Fruit fly (Drosophila melanogaster) whole organism, embryonic: ENCODE data around the gene eIF4E6.
A peak's percentile ranks its signal among the peaks of the same experiment; 100 is the strongest.

Experiments
- Ada2b ChIP-seq: fragments of 200-800 bp; sonication (Bioruptor generic); IDR thresholded peaks from 2 replicates; pipeline ENCODE4 v1.3.6; 2022; ENCODE audit warnings: missing biosample characterization, missing genetic modification characterization
- Atf6 ChIP-seq: fragments of 200-800 bp; sonication (Bioruptor generic); IDR thresholded peaks from 2 replicates; pipeline ENCODE4 v1.3.6; 2022; ENCODE audit warnings: missing biosample characterization, missing genetic modification characterization
- Bdp1 ChIP-seq: fragments of 200-800 bp; sonication (Bioruptor generic); optimal IDR thresholded peaks from 3 replicates; lab custom pipeline; 2016; ENCODE audit warnings: missing biosample characterization, missing genetic modification characterization
- CG12219 ChIP-seq: fragments of 200-800 bp; sonication (Bioruptor generic); optimal IDR thresholded peaks from 3 replicates; lab custom pipeline; 2018; ENCODE audit warnings: missing biosample characterization, mild to moderate bottlenecking, missing genetic modification characterization
- CG1529 ChIP-seq: fragments of 200-800 bp; sonication (Bioruptor generic); optimal IDR thresholded peaks from 3 replicates; lab custom pipeline; 2018; ENCODE audit warnings: missing biosample characterization, missing genetic modification characterization
- CG15696 ChIP-seq: fragments of 200-800 bp; sonication (Bioruptor generic); optimal IDR thresholded peaks from 2 replicates; lab custom pipeline; 2019; ENCODE audit warnings: missing biosample characterization, mild to moderate bottlenecking, missing genetic modification characterization, moderate library complexity
- CG16863 ChIP-seq: fragments of 200-800 bp; sonication (Bioruptor generic); optimal IDR thresholded peaks from 3 replicates; lab custom pipeline; 2016; ENCODE audit warnings: missing biosample characterization, missing genetic modification characterization
- CG2202 ChIP-seq: fragments of 200-800 bp; sonication (Bioruptor generic); optimal IDR thresholded peaks from 2 replicates; lab custom pipeline; 2018; ENCODE audit warnings: missing biosample characterization, mild to moderate bottlenecking, missing genetic modification characterization
- CG2875 ChIP-seq: fragments of 200-800 bp; sonication (Bioruptor generic); optimal IDR thresholded peaks from 2 replicates; lab custom pipeline; 2017; ENCODE audit warnings: missing biosample characterization, mild to moderate bottlenecking, missing genetic modification characterization, missing genetic modification reagents
- CG30431 ChIP-seq: fragments of 200-800 bp; sonication (Bioruptor generic); optimal IDR thresholded peaks from 2 replicates; lab custom pipeline; 2017; ENCODE audit warnings: missing biosample characterization, missing genetic modification characterization
- CG3065 ChIP-seq: fragments of 200-800 bp; sonication (Bioruptor generic); optimal IDR thresholded peaks from 2 replicates; lab custom pipeline; 2016; ENCODE audit warnings: missing biosample characterization, missing genetic modification characterization
- CG3163 ChIP-seq: fragments of 200-800 bp; sonication (Bioruptor generic); optimal IDR thresholded peaks from 3 replicates; lab custom pipeline; 2016; ENCODE audit warnings: missing biosample characterization, missing genetic modification characterization
- CG32532 ChIP-seq: fragments of 200-800 bp; sonication (Bioruptor generic); IDR thresholded peaks from 2 replicates; pipeline ENCODE4 v1.3.6; 2022; ENCODE audit warnings: missing biosample characterization, missing genetic modification characterization
- CG3838 ChIP-seq: fragments of 200-800 bp; sonication (Bioruptor generic); optimal IDR thresholded peaks from 3 replicates; lab custom pipeline; 2016; ENCODE audit warnings: missing biosample characterization, missing genetic modification characterization
- CG42726 ChIP-seq: fragments of 200-800 bp; sonication (Bioruptor generic); IDR thresholded peaks from 2 replicates; pipeline ENCODE4 v1.3.6; 2022; ENCODE audit warnings: missing biosample characterization, missing genetic modification characterization; ENCODE audit not compliant: partially characterized antibody
- CG4820 ChIP-seq: fragments of 200-800 bp; sonication (Bioruptor generic); optimal IDR thresholded peaks from 3 replicates; lab custom pipeline; 2016; ENCODE audit warnings: missing biosample characterization, missing genetic modification characterization
- CG6254 ChIP-seq: fragments of 200-800 bp; sonication (Bioruptor generic); optimal IDR thresholded peaks from 3 replicates; lab custom pipeline; 2017; ENCODE audit warnings: mild to moderate bottlenecking, missing biosample characterization, missing genetic modification reagents, missing genetic modification characterization
- CG7271 ChIP-seq: fragments of 200-800 bp; sonication (Bioruptor generic); optimal IDR thresholded peaks from 2 replicates; lab custom pipeline; 2018; ENCODE audit warnings: missing biosample characterization, mild to moderate bottlenecking, missing genetic modification characterization, moderate library complexity
- CG7357 ChIP-seq: fragments of 200-800 bp; sonication (Bioruptor generic); IDR thresholded peaks from 3 replicates; pipeline ENCODE4 v1.3.6; 2022; ENCODE audit warnings: missing biosample characterization, missing genetic modification characterization
- CG7745 ChIP-seq: fragments of 200-800 bp; sonication (Bioruptor generic); optimal IDR thresholded peaks from 2 replicates; lab custom pipeline; 2018; ENCODE audit warnings: missing biosample characterization, mild to moderate bottlenecking, missing genetic modification characterization, moderate library complexity
- CG8359 ChIP-seq: fragments of 200-800 bp; sonication (Bioruptor generic); optimal IDR thresholded peaks from 2 replicates; lab custom pipeline; 2017; ENCODE audit warnings: missing biosample characterization, mild to moderate bottlenecking, missing genetic modification characterization, borderline replicate concordance
- CHES-1-like ChIP-seq: fragments of 200-800 bp; sonication (Bioruptor generic); optimal IDR thresholded peaks from 2 replicates; lab custom pipeline; 2016; ENCODE audit warnings: missing biosample characterization, missing genetic modification characterization
- Dip3 ChIP-seq: fragments of 200-800 bp; sonication (Bioruptor generic); optimal IDR thresholded peaks from 3 replicates; lab custom pipeline; 2016; ENCODE audit warnings: missing biosample characterization, missing genetic modification characterization
- Dp ChIP-seq: fragments of 200-800 bp; sonication (Bioruptor generic); optimal IDR thresholded peaks from 2 replicates; lab custom pipeline; 2018; ENCODE audit warnings: missing biosample characterization, mild to moderate bottlenecking, missing genetic modification characterization, moderate library complexity
- Ets97D ChIP-seq: fragments of 200-800 bp; sonication (Bioruptor generic); optimal IDR thresholded peaks from 3 replicates; lab custom pipeline; 2016; ENCODE audit warnings: missing biosample characterization, missing genetic modification characterization
- Gsc ChIP-seq: fragments of 200-800 bp; sonication (Bioruptor generic); IDR thresholded peaks from 2 replicates; pipeline ENCODE4 v1.3.6; 2022; ENCODE audit warnings: missing biosample characterization, missing genetic modification characterization
- H15 ChIP-seq: fragments of 200-800 bp; sonication (Bioruptor generic); IDR thresholded peaks from 3 replicates; pipeline ENCODE4 v1.3.6; 2022; ENCODE audit warnings: missing biosample characterization, missing genetic modification characterization
- HHEX ChIP-seq: fragments of 200-800 bp; sonication (Bioruptor generic); optimal IDR thresholded peaks from 3 replicates; lab custom pipeline; 2017; ENCODE audit warnings: missing biosample characterization, mild to moderate bottlenecking, missing genetic modification characterization, missing genetic modification reagents
- Kr ChIP-seq: fragments of 200-800 bp; sonication (Bioruptor generic); optimal IDR thresholded peaks from 2 replicates; lab custom pipeline; 2017; ENCODE audit warnings: missing biosample characterization, mild to moderate bottlenecking, missing genetic modification characterization
- Optix ChIP-seq: fragments of 200-800 bp; sonication (Bioruptor generic); IDR thresholded peaks from 3 replicates; pipeline ENCODE4 v1.3.6; 2022; ENCODE audit warnings: missing biosample characterization, missing genetic modification characterization
- Sox102F ChIP-seq: fragments of 200-800 bp; sonication (Bioruptor generic); optimal IDR thresholded peaks from 2 replicates; lab custom pipeline; 2018; ENCODE audit warnings: missing biosample characterization, mild to moderate bottlenecking, missing genetic modification characterization, moderate library complexity
- abd-A ChIP-seq: fragments of 200-800 bp; sonication (Bioruptor generic); optimal IDR thresholded peaks from 3 replicates; lab custom pipeline; 2019; ENCODE audit warnings: missing biosample characterization, mild to moderate bottlenecking, missing genetic modification characterization, moderate library complexity
- ase ChIP-seq: fragments of 200-800 bp; sonication (Bioruptor generic); IDR thresholded peaks from 3 replicates; pipeline ENCODE4 v1.3.6; 2022; ENCODE audit warnings: missing biosample characterization, missing genetic modification characterization
- ash1 ChIP-seq: fragments of 200-800 bp; sonication (Bioruptor generic); optimal IDR thresholded peaks from 2 replicates; lab custom pipeline; 2018; ENCODE audit warnings: missing biosample characterization, mild to moderate bottlenecking, missing genetic modification characterization
- danr ChIP-seq: fragments of 200-800 bp; sonication (Bioruptor generic); IDR thresholded peaks from 2 replicates; pipeline ENCODE4 v1.3.6; 2022; ENCODE audit warnings: missing biosample characterization, missing genetic modification characterization
- dmrt11E ChIP-seq: fragments of 200-800 bp; sonication (Bioruptor generic); optimal IDR thresholded peaks from 3 replicates; lab custom pipeline; 2018; ENCODE audit warnings: missing biosample characterization, mild to moderate bottlenecking, missing genetic modification characterization, moderate library complexity
- emc ChIP-seq: fragments of 200-800 bp; sonication (Bioruptor generic); optimal IDR thresholded peaks from 2 replicates; lab custom pipeline; 2016; ENCODE audit warnings: missing biosample characterization, missing genetic modification characterization
- fd3F ChIP-seq: fragments of 200-800 bp; sonication (Bioruptor generic); optimal IDR thresholded peaks from 2 replicates; lab custom pipeline; 2018; ENCODE audit warnings: missing biosample characterization, mild to moderate bottlenecking, missing genetic modification characterization, moderate library complexity
- fd64A ChIP-seq: fragments of 200-800 bp; sonication (Bioruptor generic); optimal IDR thresholded peaks from 3 replicates; lab custom pipeline; 2018; ENCODE audit warnings: missing biosample characterization, mild to moderate bottlenecking, missing genetic modification characterization
- ham ChIP-seq: fragments of 200-800 bp; sonication (Bioruptor generic); IDR thresholded peaks from 2 replicates; pipeline ENCODE4 v1.3.6; 2022; ENCODE audit warnings: missing biosample characterization, missing genetic modification characterization
- hbn ChIP-seq: fragments of 200-800 bp; sonication (Bioruptor generic); IDR thresholded peaks from 2 replicates; pipeline ENCODE4 v1.3.6; 2022; ENCODE audit warnings: missing biosample characterization, missing genetic modification characterization; ENCODE audit not compliant: partially characterized antibody
- nau ChIP-seq: fragments of 200-800 bp; sonication (Bioruptor generic); optimal IDR thresholded peaks from 3 replicates; lab custom pipeline; 2017; ENCODE audit warnings: missing biosample characterization, mild to moderate bottlenecking, missing genetic modification characterization, missing genetic modification reagents
- nerfin-1 ChIP-seq: fragments of 200-800 bp; sonication (Bioruptor generic); optimal IDR thresholded peaks from 3 replicates; lab custom pipeline; 2019; ENCODE audit warnings: missing biosample characterization, mild to moderate bottlenecking, missing genetic modification characterization, moderate library complexity
- pan ChIP-seq, 4 experiments: fragments of >200 bp in 3 of 4; fragments of 200-800 bp in 1 of 4; sonication (Bioruptor generic) in 1 of 4; optimal IDR thresholded peaks in 3 of 4; IDR thresholded peaks in 1 of 4; 2 replicates each; pipeline versions ENCODE4 v1.3.6 to Lab custom; 2017 to 2022; ENCODE audit warnings: missing biosample characterization in 2 of 4, missing genetic modification characterization in 2 of 4, mixed read lengths in 1 of 4
- phol ChIP-seq: fragments of 200-800 bp; sonication (Bioruptor generic); optimal IDR thresholded peaks from 3 replicates; lab custom pipeline; 2018; ENCODE audit warnings: missing biosample characterization, mild to moderate bottlenecking, missing genetic modification characterization, moderate library complexity
- sc ChIP-seq, 3 experiments: fragments of >200 bp in 2 of 3; fragments of 200-800 bp in 1 of 3; sonication (Bioruptor generic) in 1 of 3; optimal IDR thresholded peaks; 2 replicates in 2 of 3; 3 replicates in 1 of 3; lab custom pipeline; 2017; ENCODE audit warnings: mild to moderate bottlenecking in 1 of 3, missing biosample characterization in 1 of 3, missing genetic modification characterization in 1 of 3, missing genetic modification reagents in 1 of 3
- sisA ChIP-seq: fragments of 200-800 bp; sonication (Bioruptor generic); IDR thresholded peaks from 2 replicates; pipeline ENCODE4 v1.3.6; 2022; ENCODE audit warnings: missing biosample characterization, missing genetic modification characterization
- trh ChIP-seq: fragments of 200-800 bp; sonication (Bioruptor generic); optimal IDR thresholded peaks from 2 replicates; lab custom pipeline; 2016; ENCODE audit warnings: missing biosample characterization, missing genetic modification characterization
- ttk ChIP-seq: fragments of 200-800 bp; sonication (Bioruptor generic); IDR thresholded peaks from 2 replicates; pipeline ENCODE4 v2.1.2; 2022; ENCODE audit warnings: missing biosample characterization, missing genetic modification characterization
- vnd ChIP-seq: fragments of 200-800 bp; sonication (Bioruptor generic); IDR thresholded peaks from 3 replicates; pipeline ENCODE4 v1.3.6; 2022; ENCODE audit warnings: missing biosample characterization, missing genetic modification characterization; ENCODE audit not compliant: partially characterized antibody

eIF4E6 gene

DNA sequence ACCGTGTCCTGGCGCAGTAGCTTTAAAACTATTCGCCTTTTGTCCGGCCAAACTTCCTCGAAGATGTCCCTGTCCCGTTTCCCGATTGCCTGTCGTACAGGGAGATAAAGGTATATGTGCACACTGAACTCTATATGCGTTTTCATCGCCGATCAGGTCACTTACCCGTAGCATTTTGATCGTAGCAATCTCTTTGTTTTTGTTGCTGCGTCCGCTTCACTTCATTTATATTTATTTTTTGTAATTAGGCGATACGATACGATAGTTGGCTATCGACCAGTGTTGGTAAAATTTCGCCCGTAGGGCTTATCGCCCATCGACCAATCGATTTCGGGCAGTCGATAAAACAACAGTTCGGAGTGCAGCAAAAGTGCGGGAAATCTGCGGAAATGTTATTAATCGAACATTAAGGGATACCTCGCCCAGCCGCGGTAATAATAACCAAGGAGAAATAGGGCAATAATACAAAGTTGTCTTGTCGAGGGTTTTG, 35.8 kb upstream of the eIF4E6 start, which contains the start of the genes Cul5 and Bicra (continued):
- no peak for TF ChIP-seq emc (GFP tag; lab: Kevin White, UChicago)
- no peak for TF ChIP-seq ttk (GFP tag; lab: Robert Waterston, UW)
- TF ChIP-seq CG3163 (GFP tag; lab: Kevin White, UChicago) = no peak
- no peak for TF ChIP-seq CG2875 (GFP tag; lab: Kevin White, UChicago)
- no peak for TF ChIP-seq phol (tag; lab: Kevin White, UChicago)
- no peak for TF ChIP-seq fd3F (GFP tag; lab: Kevin White, UChicago)
- TF ChIP-seq sc (optimal IDR thresholded peaks at IDR 0.05; lab: Kevin White, UChicago) = no peak
- TF ChIP-seq sc (GFP tag; optimal IDR thresholded peaks at IDR 0.05; lab: Kevin White, UChicago) = no peak
- TF ChIP-seq Ada2b = no peak
- no peak for TF ChIP-seq CG16863 (GFP tag; lab: Kevin White, UChicago)
- TF ChIP-seq CG6254 = no peak
- TF ChIP-seq hbn (GFP tag; lab: Robert Waterston, UW) = peak; percentile 87
- no peak for TF ChIP-seq ase (GFP tag; lab: Robert Waterston, UW)
- no peak for TF ChIP-seq CG3838 (GFP tag; lab: Kevin White, UChicago)
- no peak for TF ChIP-seq CG7357
- no peak for TF ChIP-seq trh (GFP tag; lab: Kevin White, UChicago)
- TF ChIP-seq Atf6 (GFP tag; lab: Robert Waterston, UW) = no peak
- TF ChIP-seq Kr (GFP tag; lab: Kevin White, UChicago) = no peak
- TF ChIP-seq sisA (GFP tag; lab: Robert Waterston, UW) = no peak
- TF ChIP-seq fd64A = no peak
- TF ChIP-seq pan (optimal IDR thresholded peaks at IDR 0.05; lab: Kevin White, UChicago) = no peak
- TF ChIP-seq pan (GFP tag; optimal IDR thresholded peaks at IDR 0.05 in 1 of 2, IDR thresholded peaks at IDR 0.05 in 1 of 2) = no peak
- no peak for TF ChIP-seq HHEX
- no peak for TF ChIP-seq CG12219 (GFP tag; lab: Kevin White, UChicago)
- TF ChIP-seq Optix = no peak
- TF ChIP-seq Dip3 (GFP tag; lab: Kevin White, UChicago) = no peak
- no peak for TF ChIP-seq ash1 (GFP tag; lab: Kevin White, UChicago)
- TF ChIP-seq Ets97D (GFP tag; lab: Kevin White, UChicago) = peak; percentile 16
- no peak for TF ChIP-seq CG30431
- no peak for TF ChIP-seq danr (GFP tag; lab: Robert Waterston, UW)
- no peak for TF ChIP-seq Gsc (GFP tag; lab: Robert Waterston, UW)
- peak; percentile 81 for TF ChIP-seq CG42726
- TF ChIP-seq CG15696 (tag; lab: Kevin White, UChicago) = no peak
- TF ChIP-seq CG1529 (GFP tag; lab: Kevin White, UChicago) = no peak
- peak; percentile 86; the same call in 1 of the 3 replicates for TF ChIP-seq vnd
- no peak for TF ChIP-seq CG3065 (GFP tag; lab: Kevin White, UChicago)
- no peak for TF ChIP-seq CHES-1-like
- TF ChIP-seq CG7271 = no peak
- no peak for TF ChIP-seq Bdp1
- TF ChIP-seq H15 (GFP tag; lab: Robert Waterston, UW) = no peak
- TF ChIP-seq CG7745 (tag; lab: Kevin White, UChicago) = no peak
- peak; percentile 63 for TF ChIP-seq Dp
- no peak for TF ChIP-seq CG2202 (tag; lab: Kevin White, UChicago)
- TF ChIP-seq ham (GFP tag; lab: Robert Waterston, UW) = no peak
- no peak for TF ChIP-seq CG4820 (GFP tag; lab: Kevin White, UChicago)
- TF ChIP-seq Sox102F (GFP tag; lab: Kevin White, UChicago) = no peak
- TF ChIP-seq dmrt11E = no peak
- no peak for TF ChIP-seq abd-A
- no peak for TF ChIP-seq nau
- no peak for TF ChIP-seq nerfin-1
- no peak for TF ChIP-seq CG8359 (GFP tag; lab: Kevin White, UChicago)
- no peak for TF ChIP-seq CG32532 (GFP tag; lab: Robert Waterston, UW)
